Fruit fly (Drosophila melanogaster): Measurements from ENCODE around the gene CG14442.

Gene CG14442

dm6 chrX:6723622-6724021 lies 28.8 kb upstream of the CG14442 start:
- TF ChIP-seq Dfd (GFP tag; optimal IDR thresholded peaks at IDR 0.05) (peak; percentile 99), Jra (GFP tag; optimal IDR thresholded peaks at IDR 0.05) (no peak)

dm6 chrX:6719968-6720367 lies 25.2 kb upstream of the CG14442 start:
- no peak for TF ChIP-seq tai (GFP tag; optimal IDR thresholded peaks at IDR 0.05)
- no peak for TF ChIP-seq Hr78 (GFP tag; optimal IDR thresholded peaks at IDR 0.05)
- no peak for TF ChIP-seq pan (optimal IDR thresholded peaks at IDR 0.05)
- no peak for TF ChIP-seq h (GFP tag; optimal IDR thresholded peaks at IDR 0.05)
- no peak for TF ChIP-seq Myc (optimal IDR thresholded peaks at IDR 0.05)
- TF ChIP-seq Hr83 (GFP tag; optimal IDR thresholded peaks at IDR 0.05; ENCODE audit: poor library complexity, severe bottlenecking): no peak
- no peak for TF ChIP-seq Hnf4 (GFP tag; optimal IDR thresholded peaks at IDR 0.05)
- no peak for TF ChIP-seq GATAd (GFP tag; optimal IDR thresholded peaks at IDR 0.05)
- TF ChIP-seq Jra (GFP tag; optimal IDR thresholded peaks at IDR 0.05): no peak
- TF ChIP-seq CrebA (GFP tag; optimal IDR thresholded peaks at IDR 0.05; ENCODE audit: borderline replicate concordance): no peak
- no peak for TF ChIP-seq sv (GFP tag; optimal IDR thresholded peaks at IDR 0.05)
- TF ChIP-seq dsf (GFP tag; optimal IDR thresholded peaks at IDR 0.05; ENCODE audit: borderline replicate concordance): no peak
- TF ChIP-seq br (GFP tag; optimal IDR thresholded peaks at IDR 0.05): no peak
- no peak for TF ChIP-seq HLH106 (tag; optimal IDR thresholded peaks at IDR 0.05)
- no peak for TF ChIP-seq CG32264 (GFP tag; optimal IDR thresholded peaks at IDR 0.05)
- TF ChIP-seq fru (GFP tag; optimal IDR thresholded peaks at IDR 0.05): no peak

dm6 chrX:6719259-6719658 lies 24.5 kb upstream of the CG14442 start:
- TF ChIP-seq Rel (GFP tag; optimal IDR thresholded peaks at IDR 0.05) (no peak), Rel (tag; optimal IDR thresholded peaks at IDR 0.05) (peak; percentile 73), psq (GFP tag; optimal IDR thresholded peaks at IDR 0.05) (no peak), Dfd (GFP tag; optimal IDR thresholded peaks at IDR 0.05) (peak; percentile 32)

- TF ChIP-seq Dfd (GFP tag; optimal IDR thresholded peaks at IDR 0.05) (peak; percentile 94), N (GFP tag; optimal IDR thresholded peaks at IDR 0.05) (no peak)
Observed at dm6 chrX:6716170-6716569, 21.4 kb upstream of the CG14442 start.

- peak; percentile 74 for TF ChIP-seq ey (GFP tag; optimal IDR thresholded peaks at IDR 0.05)
- TF ChIP-seq HLH106 (tag; optimal IDR thresholded peaks at IDR 0.05): peak; percentile 47
- TF ChIP-seq tai (GFP tag; optimal IDR thresholded peaks at IDR 0.05): peak; percentile 0
- peak; percentile 16 for TF ChIP-seq CG32264 (GFP tag; optimal IDR thresholded peaks at IDR 0.05)
- peak; percentile 55 for TF ChIP-seq psq (GFP tag; optimal IDR thresholded peaks at IDR 0.05)
- no peak for TF ChIP-seq Myc (optimal IDR thresholded peaks at IDR 0.05)
- peak; percentile 40 for TF ChIP-seq br (GFP tag; optimal IDR thresholded peaks at IDR 0.05)
- TF ChIP-seq Vsx2 (GFP tag; optimal IDR thresholded peaks at IDR 0.05; ENCODE audit: partially characterized antibody): no peak
- peak in 1 of 2 experiments; percentile 69 for TF ChIP-seq foxo (GFP tag; optimal IDR thresholded peaks at IDR 0.05)
- TF ChIP-seq lola (GFP tag; optimal IDR thresholded peaks at IDR 0.05): no peak
- peak; percentile 62 for TF ChIP-seq rgr (GFP tag; optimal IDR thresholded peaks at IDR 0.05)
- TF ChIP-seq CG9705 (GFP tag; optimal IDR thresholded peaks at IDR 0.05): no peak
- no peak for TF ChIP-seq Mio (GFP tag; optimal IDR thresholded peaks at IDR 0.05)
- TF ChIP-seq Hr83 (GFP tag; optimal IDR thresholded peaks at IDR 0.05; ENCODE audit: poor library complexity, severe bottlenecking): no peak
- peak; percentile 58 for TF ChIP-seq sv (GFP tag; optimal IDR thresholded peaks at IDR 0.05)
- no peak for TF ChIP-seq Hr78 (GFP tag; optimal IDR thresholded peaks at IDR 0.05)
- no peak for TF ChIP-seq dl (GFP tag; optimal IDR thresholded peaks at IDR 0.05; ENCODE audit: insufficient read depth in 1 of 2, partially characterized antibody in 2 of 2)
- peak; percentile 76 for TF ChIP-seq fru (GFP tag; optimal IDR thresholded peaks at IDR 0.05)
- peak; percentile 53 for TF ChIP-seq Sp1 (GFP tag; optimal IDR thresholded peaks at IDR 0.05)
- peak; percentile 7 for TF ChIP-seq woc (GFP tag; optimal IDR thresholded peaks at IDR 0.05)
- TF ChIP-seq h (GFP tag; optimal IDR thresholded peaks at IDR 0.05): peak; percentile 63
- TF ChIP-seq dmrt93B (GFP tag; optimal IDR thresholded peaks at IDR 0.05): peak; percentile 22
- peak; percentile 58 for TF ChIP-seq OdsH (GFP tag; optimal IDR thresholded peaks at IDR 0.05)
- TF ChIP-seq usp (GFP tag; optimal IDR thresholded peaks at IDR 0.05): no peak
Observed at dm6 chrX:6711295-6711694, 16.5 kb upstream of the CG14442 start.
